Worm (Caenorhabditis elegans) whole organism, young adult: ENCODE measurements around the gene lsm-8.
"Not testable (repeated sequence)": the region's sequence is repeated elsewhere in the genome, so short reads cannot be mapped to it uniquely, and the experiment has no call there.

Experiments
- F49E8.2 ChIP-seq: sonication (generic microtip); optimal IDR thresholded peaks from 3 replicates; lab custom pipeline; 2017; ENCODE audit warnings: missing genetic modification characterization, mild to moderate bottlenecking, missing compliant biosample characterization, antibody characterized with exemption, moderate library complexity; ENCODE audit not compliant: insufficient read depth
- F52B5.7 ChIP-seq: sonication (generic microtip); optimal IDR thresholded peaks from 2 replicates; lab custom pipeline; 2016; ENCODE audit warnings: mild to moderate bottlenecking, missing genetic modification characterization, missing compliant biosample characterization
- F57C9.4 ChIP-seq: sonication (generic microtip); optimal IDR thresholded peaks from 2 replicates; lab custom pipeline; 2017; ENCODE audit warnings: mild to moderate bottlenecking, missing genetic modification characterization, missing compliant biosample characterization
- K11D2.4 ChIP-seq: fragments of 200-800 bp; sonication (Bioruptor generic); IDR thresholded peaks from 2 replicates; pipeline ENCODE4 v1.3.6; 2022; ENCODE audit warnings: missing genetic modification reagents, missing genetic modification characterization, missing compliant biosample characterization
- T07F8.4 ChIP-seq: sonication (generic microtip); optimal IDR thresholded peaks from 2 replicates; lab custom pipeline; 2016; ENCODE audit warnings: mild to moderate bottlenecking, missing genetic modification characterization, moderate library complexity, missing compliant biosample characterization
- T26A5.8 ChIP-seq: sonication (generic microtip); optimal IDR thresholded peaks from 2 replicates; lab custom pipeline; 2016; ENCODE audit warnings: missing genetic modification characterization, missing compliant biosample characterization
- Y53G8AR.9 ChIP-seq: fragments of 200-800 bp; sonication (Bioruptor generic); conservative IDR thresholded peaks from 2 replicates; pipeline ENCODE4 v1.3.6; 2022; ENCODE audit warnings: missing genetic modification reagents, missing genetic modification characterization, missing compliant biosample characterization
- Y56A3A.18 ChIP-seq: fragments of 200-800 bp; sonication (Bioruptor generic); IDR thresholded peaks from 2 replicates; pipeline ENCODE4 v1.3.6; 2022; ENCODE audit warnings: missing genetic modification reagents, missing genetic modification characterization, missing compliant biosample characterization
- aptf-3 ChIP-seq: fragments of 200-800 bp; sonication (Bioruptor generic); IDR thresholded peaks from 2 replicates; pipeline ENCODE4 v1.3.6; 2022; ENCODE audit warnings: missing genetic modification characterization, missing compliant biosample characterization
- attf-5 ChIP-seq: fragments of 200-800 bp; sonication (Bioruptor generic); optimal IDR thresholded peaks from 2 replicates; lab custom pipeline; 2018; ENCODE audit warnings: mild to moderate bottlenecking, missing genetic modification characterization, missing compliant biosample characterization
- ccch-3 ChIP-seq: fragments of 200-800 bp; sonication (Bioruptor generic); optimal IDR thresholded peaks from 2 replicates; lab custom pipeline; 2018; ENCODE audit warnings: mild to moderate bottlenecking, missing genetic modification characterization, missing compliant biosample characterization
- ceh-100 ChIP-seq: fragments of 200-800 bp; sonication (Bioruptor generic); IDR thresholded peaks from 2 replicates; pipeline ENCODE4 v1.3.6; 2022; ENCODE audit warnings: missing genetic modification reagents, missing genetic modification characterization, missing compliant biosample characterization
- ceh-27 ChIP-seq: fragments of 200-800 bp; sonication (Bioruptor generic); optimal IDR thresholded peaks from 2 replicates; lab custom pipeline; 2018; ENCODE audit warnings: mild to moderate bottlenecking, missing genetic modification characterization, moderate library complexity, missing compliant biosample characterization
- ceh-58 ChIP-seq: fragments of 200-800 bp; sonication (Bioruptor generic); IDR thresholded peaks from 2 replicates; pipeline ENCODE4 v1.3.6; 2022; ENCODE audit warnings: missing genetic modification characterization, missing compliant biosample characterization
- die-1 ChIP-seq: sonication (generic microtip); optimal IDR thresholded peaks from 2 replicates; lab custom pipeline; 2016; ENCODE audit warnings: missing genotype, mild to moderate bottlenecking, missing genetic modification characterization, missing compliant biosample characterization
- dox-1 ChIP-seq: fragments of 200-800 bp; sonication (Bioruptor generic); IDR thresholded peaks from 2 replicates; pipeline ENCODE4 v1.3.6; 2022; ENCODE audit warnings: missing genetic modification reagents, missing genetic modification characterization, missing compliant biosample characterization
- hmg-1.2 ChIP-seq: fragments of 200-800 bp; sonication (Bioruptor generic); IDR thresholded peaks from 2 replicates; pipeline ENCODE4 v1.3.6; 2022; ENCODE audit warnings: missing genetic modification reagents, missing genetic modification characterization, missing compliant biosample characterization
- hmg-20 ChIP-seq: fragments of 200-800 bp; sonication (Bioruptor generic); IDR thresholded peaks from 2 replicates; pipeline ENCODE4 v1.3.6; 2022; ENCODE audit warnings: missing genetic modification reagents, missing genetic modification characterization, missing compliant biosample characterization
- lag-1 ChIP-seq: fragments of 200-800 bp; sonication (Bioruptor generic); IDR thresholded peaks from 2 replicates; pipeline ENCODE4 v1.3.6; 2022; ENCODE audit warnings: missing genetic modification reagents, missing genetic modification characterization, missing compliant biosample characterization
- lir-1 ChIP-seq: fragments of 200-800 bp; sonication (Bioruptor generic); conservative IDR thresholded peaks from 2 replicates; pipeline ENCODE4 v1.3.6; 2022; ENCODE audit warnings: missing genetic modification reagents, missing genetic modification characterization, missing compliant biosample characterization
- madf-6 ChIP-seq: fragments of 200-800 bp; sonication (Bioruptor generic); IDR thresholded peaks from 2 replicates; pipeline ENCODE4 v1.3.6; 2022; ENCODE audit warnings: missing genetic modification reagents, missing genetic modification characterization, missing compliant biosample characterization
- madf-8 ChIP-seq: fragments of 200-800 bp; sonication (Bioruptor generic); conservative IDR thresholded peaks from 2 replicates; pipeline ENCODE4 v1.3.6; 2022; ENCODE audit warnings: missing genetic modification reagents, missing genetic modification characterization, missing compliant biosample characterization
- mcd-1 ChIP-seq: fragments of 200-800 bp; sonication (Bioruptor generic); IDR thresholded peaks from 2 replicates; pipeline ENCODE4 v1.3.6; 2022; ENCODE audit warnings: missing genetic modification reagents, missing genetic modification characterization, missing compliant biosample characterization
- mes-4 ChIP-seq: sonication (generic microtip); optimal IDR thresholded peaks from 2 replicates; lab custom pipeline; 2016; ENCODE audit warnings: missing genotype, missing genetic modification characterization, missing compliant biosample characterization
- nfyb-1 ChIP-seq: fragments of 200-800 bp; sonication (Bioruptor generic); IDR thresholded peaks from 2 replicates; pipeline ENCODE4 v1.3.6; 2022; ENCODE audit warnings: missing genetic modification reagents, missing genetic modification characterization, missing compliant biosample characterization
- nhr-27 ChIP-seq: fragments of 200-800 bp; sonication (Bioruptor generic); optimal IDR thresholded peaks from 2 replicates; lab custom pipeline; 2018; ENCODE audit warnings: mild to moderate bottlenecking, missing genetic modification characterization, moderate library complexity, missing compliant biosample characterization
- nhr-80 ChIP-seq: sonication (generic microtip); optimal IDR thresholded peaks from 2 replicates; lab custom pipeline; 2016; ENCODE audit warnings: missing genetic modification characterization, missing compliant biosample characterization
- rec-8 ChIP-seq, 2 experiments: sonication (generic microtip); optimal IDR thresholded peaks; 2 replicates each; lab custom pipeline; 2016; ENCODE audit warnings: mild to moderate bottlenecking in 2 of 2, missing genetic modification characterization in 2 of 2, missing genetic modification reagents in 2 of 2, missing genotype in 2 of 2, missing biosample characterization in 1 of 2, missing compliant biosample characterization in 1 of 2, moderate library complexity in 1 of 2
- sdz-38 ChIP-seq: sonication (generic microtip); optimal IDR thresholded peaks from 2 replicates; lab custom pipeline; 2016; ENCODE audit warnings: missing genotype, missing genetic modification characterization, missing compliant biosample characterization
- snpc-1.1 ChIP-seq: sonication (generic microtip); optimal IDR thresholded peaks from 2 replicates; lab custom pipeline; 2017; ENCODE audit warnings: missing genetic modification characterization, mild to moderate bottlenecking, missing compliant biosample characterization, antibody characterized with exemption, moderate library complexity, missing genotype, missing genetic modification reagents; ENCODE audit not compliant: insufficient read depth
- snpc-4 ChIP-seq, 5 experiments: fragments of 150-350 bp in 1 of 5; sonication (generic microtip) in 4 of 5; optimal IDR thresholded peaks; 2 replicates each; lab custom pipeline; 2014 to 2018; ENCODE audit warnings: missing genetic modification characterization in 5 of 5, missing biosample characterization in 3 of 5, antibody characterized with exemption in 2 of 5, mild to moderate bottlenecking in 2 of 5, missing compliant biosample characterization in 2 of 5, missing genotype in 2 of 5, moderate library complexity in 2 of 5, missing genetic modification reagents in 1 of 5
- unc-130 ChIP-seq: sonication (generic microtip); optimal IDR thresholded peaks from 2 replicates; lab custom pipeline; 2016; ENCODE audit warnings: missing genetic modification reagents, missing genetic modification characterization, missing compliant biosample characterization
- unc-62 ChIP-seq: fragments of 150-350 bp; optimal IDR thresholded peaks from 2 replicates; lab custom pipeline; 2014; ENCODE audit warnings: missing biosample characterization, missing genetic modification reagents, missing genetic modification characterization
- zim-3 ChIP-seq: sonication (generic microtip); optimal IDR thresholded peaks from 2 replicates; lab custom pipeline; 2017; ENCODE audit warnings: mild to moderate bottlenecking, missing genetic modification characterization, moderate library complexity, missing compliant biosample characterization
- ztf-25 ChIP-seq: fragments of 200-800 bp; sonication (Bioruptor generic); IDR thresholded peaks from 2 replicates; pipeline ENCODE4 v1.3.6; 2022; ENCODE audit warnings: missing genetic modification reagents, missing genetic modification characterization, missing compliant biosample characterization
- ztf-28 ChIP-seq: fragments of 200-800 bp; sonication (Bioruptor generic); IDR thresholded peaks from 2 replicates; pipeline ENCODE4 v1.3.6; 2022; ENCODE audit warnings: missing genetic modification reagents, missing genetic modification characterization, missing compliant biosample characterization
- ztf-6 ChIP-seq: fragments of 200-800 bp; sonication (Bioruptor generic); IDR thresholded peaks from 2 replicates; pipeline ENCODE4 v1.3.6; 2022; ENCODE audit warnings: missing genetic modification reagents, missing genetic modification characterization, missing compliant biosample characterization

The lsm-8 gene

ce11 chrIV:6301764-6302163, 24.6 kb upstream of the lsm-8 start, which contains the start of gene srv-26:
srv-26 (minus strand) TSS chrIV:6301864.
- TF ChIP-seq lag-1 (GFP tag; lab: Robert Waterston, UW) (no peak), rec-8 (tag; optimal IDR thresholded peaks at IDR 0.05; lab: Kevin White, UChicago) (no peak), F57C9.4 (tag; lab: Kevin White, UChicago) (no peak)

DNA sequence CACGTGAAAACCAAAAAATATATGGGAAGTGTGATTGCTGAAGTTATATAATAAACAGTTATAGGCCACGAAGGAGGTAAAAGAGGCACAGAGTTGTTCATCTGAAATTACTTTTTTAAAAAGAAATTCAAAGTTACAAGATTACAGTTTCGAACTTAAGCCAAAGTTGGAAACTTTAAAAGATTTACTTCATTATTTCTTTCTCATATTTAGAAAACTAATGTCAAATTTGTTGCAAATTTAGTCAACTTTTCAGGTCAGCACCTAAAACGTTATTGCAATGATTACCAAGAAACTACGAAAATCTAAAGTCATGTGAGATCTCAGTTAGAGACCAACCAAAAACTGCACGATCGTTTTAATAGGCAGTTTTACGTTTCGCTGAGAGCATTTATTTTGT, 22.7 kb upstream of the lsm-8 start, which contains the start of gene srv-25:
Gene srv-25 (minus strand): TSS at position 101 of the 400 bp plus-strand sequence.
- no peak for TF ChIP-seq mcd-1 (GFP tag; lab: Robert Waterston, UW)
- no peak for TF ChIP-seq T07F8.4
- no peak for TF ChIP-seq unc-62
- TF ChIP-seq hmg-20 (GFP tag; lab: Robert Waterston, UW): no peak
- no peak for TF ChIP-seq T26A5.8 (tag; lab: Kevin White, UChicago)
- no peak for TF ChIP-seq mes-4 (tag; lab: Kevin White, UChicago)
- TF ChIP-seq dox-1 (GFP tag; lab: Robert Waterston, UW): no peak
- TF ChIP-seq zim-3 (tag; lab: Kevin White, UChicago): no peak
- TF ChIP-seq aptf-3 (GFP tag; lab: Robert Waterston, UW): no peak

DNA sequence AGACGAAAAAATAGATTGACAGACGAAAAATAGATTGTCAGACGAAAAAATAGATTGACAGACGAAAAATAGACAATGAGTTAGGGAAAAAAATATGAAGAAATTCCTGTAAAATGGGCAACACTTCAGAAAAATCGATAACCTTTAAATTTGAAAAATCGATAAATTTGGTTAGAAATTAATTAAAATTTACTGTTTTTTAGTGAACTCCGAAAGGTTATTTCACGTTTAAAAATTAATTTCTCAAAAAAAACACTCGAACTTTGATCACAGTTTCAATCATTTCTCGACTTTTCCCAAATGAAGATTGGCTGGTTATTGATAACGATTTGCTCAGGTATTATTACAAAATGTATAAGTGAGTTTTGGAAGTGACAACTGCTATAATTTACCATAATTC, 18.9 kb upstream of the lsm-8 start, which contains the start of gene csp-2:
Gene csp-2 (plus strand): TSS at position 301 of the 400 bp plus-strand sequence.
- TF ChIP-seq ceh-27: no peak

ce11 chrIV:6317357-6317756, 9.0 kb upstream of the lsm-8 start, which contains the start of gene Y73B6BL.12:
Y73B6BL.12 (minus strand) TSS chrIV:6317457.
- not testable (repeated sequence) for TF ChIP-seq unc-130 (GFP tag; lab: Kevin White, UChicago); F49E8.2 (tag; lab: Kevin White, UChicago); nhr-80 (tag; lab: Kevin White, UChicago)

- peak; percentile 51; the same call in 1 of the 2 replicates for TF ChIP-seq madf-6 (GFP tag; lab: Robert Waterston, UW)
- peak; percentile 41 for TF ChIP-seq snpc-1.1 (tag; lab: Kevin White, UChicago)
- 0 out of 2 replicates have a peak, but pooled peaks have one; percentile 8 for TF ChIP-seq ztf-6
- TF ChIP-seq madf-8: 0 out of 2 replicates have a peak, but pooled peaks have one; percentile 2
- peak; percentile 50 for TF ChIP-seq hmg-1.2 (GFP tag; lab: Robert Waterston, UW)
- TF ChIP-seq snpc-4 (GFP tag; optimal IDR thresholded peaks at IDR 0.05; lab: Kevin White, UChicago): peak; percentile 8
- peak in 3 of 4 experiments; percentile 47 to 93 (median 85) for TF ChIP-seq snpc-4 (tag; optimal IDR thresholded peaks at IDR 0.05; lab: Kevin White, UChicago)
Observed at ce11 chrIV:6320267-6320977, 5.9 kb upstream of the lsm-8 start.

DNA sequence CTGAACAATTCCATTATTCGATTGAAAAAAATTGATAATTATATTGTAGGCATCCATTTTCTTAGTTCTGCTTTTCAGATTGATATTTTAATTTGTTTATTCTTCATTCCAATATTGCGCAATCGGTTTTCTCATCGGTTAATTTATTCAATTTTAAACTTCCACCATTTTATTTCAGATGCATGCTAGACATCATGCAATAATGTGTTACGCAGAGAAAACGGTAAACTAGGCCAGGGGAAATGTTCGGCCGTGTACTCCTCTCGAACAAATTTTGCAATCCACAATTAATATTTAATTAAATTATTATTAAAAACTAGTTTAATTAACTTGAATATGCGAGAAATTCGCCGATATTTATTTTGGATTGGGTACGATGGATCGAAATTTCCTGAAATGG, 4.7 kb upstream of the lsm-8 start, which contains the start of gene Y73B6BL.29:
Gene Y73B6BL.29 (plus strand): TSS at position 263 of the 400 bp plus-strand sequence.
- TF ChIP-seq ztf-25 (GFP tag; lab: Robert Waterston, UW) (peak; percentile 78), die-1 (no peak), ceh-100 (GFP tag; lab: Robert Waterston, UW) (peak; percentile 73; the same call in 1 of the 2 replicates), lag-1 (GFP tag; lab: Robert Waterston, UW) (no peak), ccch-3 (GFP tag; lab: Kevin White, UChicago) (peak; percentile 58), ztf-28 (GFP tag; lab: Robert Waterston, UW) (0 out of 2 replicates have a peak, but pooled peaks have one; percentile 71), nhr-27 (tag; lab: Kevin White, UChicago) (no peak), Y53G8AR.9 (GFP tag; lab: Robert Waterston, UW) (peak; percentile 84), Y56A3A.18 (GFP tag; lab: Robert Waterston, UW) (no peak), lir-1 (GFP tag; lab: Robert Waterston, UW) (peak; percentile 90), K11D2.4 (GFP tag; lab: Robert Waterston, UW) (peak; percentile 55; the same call in 1 of the 2 replicates), sdz-38 (tag; lab: Kevin White, UChicago) (no peak), attf-5 (peak; percentile 39), F52B5.7 (tag; lab: Kevin White, UChicago) (peak; percentile 61), ceh-58 (GFP tag; lab: Robert Waterston, UW) (no peak), nfyb-1 (GFP tag; lab: Robert Waterston, UW) (peak; percentile 63), madf-8 (peak; percentile 55; the same call in 1 of the 2 replicates)
